Fruit fly (Drosophila melanogaster) whole organism, embryonic: ENCODE data around the gene scramb2.

Source experiments
- Abd-B ChIP-seq: fragments of 200-800 bp; sonication (Bioruptor generic); optimal IDR thresholded peaks from 2 replicates; lab custom pipeline; 2018; ENCODE audit warnings: missing biosample characterization, mild to moderate bottlenecking, missing genetic modification characterization, moderate library complexity
- Bdp1 ChIP-seq: fragments of 200-800 bp; sonication (Bioruptor generic); optimal IDR thresholded peaks from 3 replicates; lab custom pipeline; 2016; ENCODE audit warnings: missing biosample characterization, missing genetic modification characterization
- Blimp-1 ChIP-seq: fragments of 200-800 bp; sonication (Bioruptor generic); optimal IDR thresholded peaks from 3 replicates; lab custom pipeline; 2018; ENCODE audit warnings: missing biosample characterization, missing genetic modification characterization, mild to moderate bottlenecking, moderate library complexity, missing genetic modification reagents
- CG10543 ChIP-seq: fragments of 200-800 bp; sonication (Bioruptor generic); optimal IDR thresholded peaks from 3 replicates; lab custom pipeline; 2017; ENCODE audit warnings: missing biosample characterization, mild to moderate bottlenecking, missing genetic modification characterization, moderate library complexity
- CG13775 ChIP-seq: fragments of 200-800 bp; sonication (Bioruptor generic); optimal IDR thresholded peaks from 3 replicates; lab custom pipeline; 2017; ENCODE audit warnings: missing biosample characterization, mild to moderate bottlenecking, missing genetic modification characterization
- CG14014 ChIP-seq: fragments of 200-800 bp; sonication (Bioruptor generic); IDR thresholded peaks from 2 replicates; pipeline ENCODE4 v1.3.6; 2022; ENCODE audit warnings: missing biosample characterization, missing genetic modification characterization
- CG14667 ChIP-seq: fragments of 200-800 bp; sonication (Bioruptor generic); IDR thresholded peaks from 2 replicates; pipeline ENCODE4 v1.3.6; 2022; ENCODE audit warnings: missing biosample characterization, missing genetic modification characterization
- CG14710 ChIP-seq: fragments of 200-800 bp; sonication (Bioruptor generic); optimal IDR thresholded peaks from 3 replicates; lab custom pipeline; 2019; ENCODE audit warnings: missing biosample characterization, mild to moderate bottlenecking, missing genetic modification characterization, moderate library complexity
- CG1529 ChIP-seq: fragments of 200-800 bp; sonication (Bioruptor generic); optimal IDR thresholded peaks from 3 replicates; lab custom pipeline; 2018; ENCODE audit warnings: missing biosample characterization, missing genetic modification characterization
- CG18599 ChIP-seq: fragments of 200-800 bp; sonication (Bioruptor generic); optimal IDR thresholded peaks from 3 replicates; lab custom pipeline; 2017; ENCODE audit warnings: missing biosample characterization, missing genetic modification characterization, mild to moderate bottlenecking, moderate library complexity, missing genetic modification reagents
- CG2120 ChIP-seq: fragments of 200-800 bp; sonication (Bioruptor generic); optimal IDR thresholded peaks from 3 replicates; lab custom pipeline; 2016; ENCODE audit warnings: missing biosample characterization, missing genetic modification characterization
- CG2129 ChIP-seq: fragments of 200-800 bp; sonication (Bioruptor generic); IDR thresholded peaks from 2 replicates; pipeline ENCODE4 v1.3.6; 2022; ENCODE audit warnings: missing biosample characterization, missing genetic modification characterization; ENCODE audit not compliant: partially characterized antibody
- CG31224 ChIP-seq: fragments of 200-800 bp; sonication (Bioruptor generic); IDR thresholded peaks from 2 replicates; pipeline ENCODE4 v1.3.6; 2022; ENCODE audit warnings: missing biosample characterization, missing genetic modification characterization
- CG42726 ChIP-seq: fragments of 200-800 bp; sonication (Bioruptor generic); IDR thresholded peaks from 2 replicates; pipeline ENCODE4 v1.3.6; 2022; ENCODE audit warnings: missing biosample characterization, missing genetic modification characterization; ENCODE audit not compliant: partially characterized antibody
- CG4282 ChIP-seq: fragments of 200-800 bp; sonication (Bioruptor generic); optimal IDR thresholded peaks from 2 replicates; lab custom pipeline; 2016; ENCODE audit warnings: missing biosample characterization, missing genetic modification characterization
- CG5180 ChIP-seq: fragments of 200-800 bp; sonication (Bioruptor generic); optimal IDR thresholded peaks from 3 replicates; lab custom pipeline; 2017; ENCODE audit warnings: missing biosample characterization, missing genetic modification characterization, mild to moderate bottlenecking, moderate library complexity, missing genetic modification reagents
- CG6272 ChIP-seq: fragments of 200-800 bp; sonication (Bioruptor generic); IDR thresholded peaks from 2 replicates; pipeline ENCODE4 v1.3.6; 2022; ENCODE audit warnings: missing biosample characterization, missing genetic modification characterization
- CG6791 ChIP-seq: fragments of 200-800 bp; sonication (Bioruptor generic); IDR thresholded peaks from 3 replicates; pipeline ENCODE4 v1.3.6; 2022; ENCODE audit warnings: missing biosample characterization, missing genetic modification characterization; ENCODE audit not compliant: partially characterized antibody
- CG7357 ChIP-seq: fragments of 200-800 bp; sonication (Bioruptor generic); IDR thresholded peaks from 3 replicates; pipeline ENCODE4 v1.3.6; 2022; ENCODE audit warnings: missing biosample characterization, missing genetic modification characterization
- CG9797 ChIP-seq: fragments of 200-800 bp; sonication (Bioruptor generic); optimal IDR thresholded peaks from 3 replicates; lab custom pipeline; 2018; ENCODE audit warnings: missing biosample characterization, mild to moderate bottlenecking, missing genetic modification characterization
- CG9876 ChIP-seq: fragments of 200-800 bp; sonication (Bioruptor generic); optimal IDR thresholded peaks from 2 replicates; lab custom pipeline; 2016; ENCODE audit warnings: missing biosample characterization, missing genetic modification characterization
- CoRest ChIP-seq: fragments of 200-800 bp; sonication (Bioruptor generic); optimal IDR thresholded peaks from 3 replicates; lab custom pipeline; 2018; ENCODE audit warnings: missing biosample characterization, mild to moderate bottlenecking, missing genetic modification characterization, moderate library complexity
- D ChIP-seq, 2 experiments: fragments of 200-800 bp in 1 of 2; fragments of >200 bp in 1 of 2; sonication (Bioruptor generic) in 1 of 2; optimal IDR thresholded peaks; 2 replicates in 1 of 2; 3 replicates in 1 of 2; lab custom pipeline; 2017; ENCODE audit warnings: mild to moderate bottlenecking in 1 of 2, missing biosample characterization in 1 of 2, missing genetic modification characterization in 1 of 2, missing genetic modification reagents in 1 of 2
- Doc3 ChIP-seq: fragments of 200-800 bp; sonication (Bioruptor generic); IDR thresholded peaks from 3 replicates; pipeline ENCODE4 v1.3.6; 2022; ENCODE audit warnings: missing biosample characterization, missing genetic modification characterization; ENCODE audit not compliant: partially characterized antibody
- HLH54F ChIP-seq: fragments of 200-800 bp; sonication (Bioruptor generic); optimal IDR thresholded peaks from 3 replicates; lab custom pipeline; 2016; ENCODE audit warnings: missing biosample characterization, missing genetic modification characterization
- Hey ChIP-seq: fragments of 200-800 bp; sonication (Bioruptor generic); optimal IDR thresholded peaks from 3 replicates; lab custom pipeline; 2018; ENCODE audit warnings: missing biosample characterization, mild to moderate bottlenecking, missing genetic modification characterization
- Poxn ChIP-seq: fragments of 200-800 bp; sonication (Bioruptor generic); IDR thresholded peaks from 2 replicates; pipeline ENCODE4 v1.3.6; 2022; ENCODE audit warnings: missing biosample characterization, missing genetic modification characterization
- Sox100B ChIP-seq: fragments of 200-800 bp; sonication (Bioruptor generic); optimal IDR thresholded peaks from 3 replicates; lab custom pipeline; 2018; ENCODE audit warnings: missing biosample characterization, mild to moderate bottlenecking, missing genetic modification characterization
- Xrp1 ChIP-seq: fragments of 200-800 bp; sonication (Bioruptor generic); IDR thresholded peaks from 2 replicates; pipeline ENCODE4 v1.3.6; 2022; ENCODE audit warnings: missing biosample characterization, missing genetic modification characterization
- abd-A ChIP-seq: fragments of 200-800 bp; sonication (Bioruptor generic); optimal IDR thresholded peaks from 3 replicates; lab custom pipeline; 2019; ENCODE audit warnings: missing biosample characterization, mild to moderate bottlenecking, missing genetic modification characterization, moderate library complexity
- ato ChIP-seq: fragments of 200-800 bp; sonication (Bioruptor generic); IDR thresholded peaks from 2 replicates; pipeline ENCODE4 v1.3.6; 2022; ENCODE audit warnings: missing biosample characterization, missing genetic modification characterization; ENCODE audit not compliant: partially characterized antibody
- bbx ChIP-seq: fragments of 200-800 bp; sonication (Bioruptor generic); IDR thresholded peaks from 2 replicates; pipeline ENCODE4 v1.3.6; 2022; ENCODE audit warnings: missing biosample characterization, missing genetic modification characterization; ENCODE audit not compliant: partially characterized antibody
- cato ChIP-seq: fragments of 200-800 bp; sonication (Bioruptor generic); optimal IDR thresholded peaks from 2 replicates; lab custom pipeline; 2016; ENCODE audit warnings: missing biosample characterization, missing genetic modification characterization, borderline replicate concordance
- chm ChIP-seq: fragments of 200-800 bp; sonication (Bioruptor generic); IDR thresholded peaks from 2 replicates; pipeline ENCODE4 v1.3.6; 2022; ENCODE audit warnings: missing biosample characterization, missing genetic modification characterization
- danr ChIP-seq: fragments of 200-800 bp; sonication (Bioruptor generic); IDR thresholded peaks from 2 replicates; pipeline ENCODE4 v1.3.6; 2022; ENCODE audit warnings: missing biosample characterization, missing genetic modification characterization
- dati ChIP-seq: fragments of 200-800 bp; sonication (Bioruptor generic); IDR thresholded peaks from 2 replicates; pipeline ENCODE4 v1.3.6; 2022; ENCODE audit warnings: missing biosample characterization, missing genetic modification characterization
- disco-r ChIP-seq: fragments of 200-800 bp; sonication (Bioruptor generic); optimal IDR thresholded peaks from 2 replicates; lab custom pipeline; 2016; ENCODE audit warnings: missing biosample characterization, missing genetic modification characterization
- fd64A ChIP-seq: fragments of 200-800 bp; sonication (Bioruptor generic); optimal IDR thresholded peaks from 3 replicates; lab custom pipeline; 2018; ENCODE audit warnings: missing biosample characterization, mild to moderate bottlenecking, missing genetic modification characterization
- gfzf ChIP-seq: fragments of 200-800 bp; sonication (Bioruptor generic); optimal IDR thresholded peaks from 2 replicates; lab custom pipeline; 2016; ENCODE audit warnings: missing biosample characterization, mild to moderate bottlenecking, missing genetic modification characterization, moderate library complexity
- ham ChIP-seq: fragments of 200-800 bp; sonication (Bioruptor generic); IDR thresholded peaks from 2 replicates; pipeline ENCODE4 v1.3.6; 2022; ENCODE audit warnings: missing biosample characterization, missing genetic modification characterization
- hkb ChIP-seq, 2 experiments: fragments of 200-800 bp in 1 of 2; fragments of >200 bp in 1 of 2; sonication (Bioruptor generic) in 1 of 2; IDR thresholded peaks in 1 of 2; optimal IDR thresholded peaks in 1 of 2; 2 replicates each; pipeline versions ENCODE4 v1.3.6 to Lab custom; 2017 to 2022; ENCODE audit warnings: missing biosample characterization in 1 of 2, missing genetic modification characterization in 1 of 2
- ken ChIP-seq: fragments of 200-800 bp; sonication (Bioruptor generic); IDR thresholded peaks from 3 replicates; pipeline ENCODE4 v1.3.6; 2022; ENCODE audit warnings: missing biosample characterization, missing genetic modification characterization
- nom ChIP-seq: fragments of 200-800 bp; sonication (Bioruptor generic); optimal IDR thresholded peaks from 2 replicates; lab custom pipeline; 2017; ENCODE audit warnings: missing biosample characterization, missing genetic modification characterization, mild to moderate bottlenecking, moderate library complexity, missing genetic modification reagents
- otp ChIP-seq: fragments of 200-800 bp; sonication (Bioruptor generic); IDR thresholded peaks from 3 replicates; pipeline ENCODE4, ENCODE4 v1.3.6; 2022; ENCODE audit warnings: missing biosample characterization, missing genetic modification characterization
- pb ChIP-seq: fragments of 200-800 bp; sonication (Bioruptor generic); optimal IDR thresholded peaks from 3 replicates; lab custom pipeline; 2016; ENCODE audit warnings: missing biosample characterization, missing genetic modification characterization
- repo ChIP-seq: fragments of 200-800 bp; sonication (Bioruptor generic); optimal IDR thresholded peaks from 2 replicates; lab custom pipeline; 2016; ENCODE audit warnings: missing biosample characterization, missing genetic modification characterization
- row ChIP-seq: fragments of 200-800 bp; sonication (Bioruptor generic); IDR thresholded peaks from 3 replicates; pipeline ENCODE4 v1.3.6; 2022; ENCODE audit warnings: missing biosample characterization, missing genetic modification characterization
- run ChIP-seq: fragments of 200-800 bp; sonication (Bioruptor generic); optimal IDR thresholded peaks from 3 replicates; lab custom pipeline; 2018; ENCODE audit warnings: missing biosample characterization, mild to moderate bottlenecking, missing genetic modification characterization
- salm ChIP-seq: fragments of 200-800 bp; sonication (Bioruptor generic); optimal IDR thresholded peaks from 2 replicates; lab custom pipeline; 2018; ENCODE audit warnings: missing biosample characterization, mild to moderate bottlenecking, missing genetic modification characterization
- zfh2 ChIP-seq: fragments of 200-800 bp; sonication (Bioruptor generic); optimal IDR thresholded peaks from 2 replicates; lab custom pipeline; 2016; ENCODE audit warnings: missing biosample characterization, missing genetic modification characterization

Gene scramb2

DNA sequence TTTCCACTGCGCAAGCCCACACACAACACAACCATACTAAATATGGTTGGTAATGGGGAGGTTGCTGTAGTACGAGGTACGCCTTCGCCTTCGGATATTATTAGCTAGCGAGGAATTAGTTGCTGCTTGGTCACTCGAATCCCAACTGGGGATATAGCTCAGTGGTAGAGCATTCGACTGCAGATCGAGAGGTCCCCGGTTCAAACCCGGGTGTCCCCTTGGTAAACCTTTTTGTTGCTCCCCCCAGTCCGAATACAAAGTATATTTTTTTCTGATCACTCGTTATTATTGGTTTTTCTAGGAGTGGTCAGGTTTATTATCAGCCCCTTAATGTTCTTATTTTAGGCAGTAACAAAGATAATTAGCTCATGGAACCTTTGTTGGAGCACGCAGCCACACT, 49.0 kb upstream of the scramb2 start (continued):
- TF ChIP-seq CG6791, result peak; percentile 91
- TF ChIP-seq danr (GFP tag; lab: Robert Waterston, UW), result no peak
- TF ChIP-seq ken (GFP tag; lab: Robert Waterston, UW), result no peak
- no peak for TF ChIP-seq CG14710
- no peak for TF ChIP-seq Sox100B
- no peak for TF ChIP-seq dati (GFP tag; lab: Robert Waterston, UW)
- TF ChIP-seq CG14667 (GFP tag; lab: Robert Waterston, UW), result no peak
- no peak for TF ChIP-seq pb (GFP tag; lab: Kevin White, UChicago)
- TF ChIP-seq nom (GFP tag; lab: Kevin White, UChicago), result peak; percentile 11
- TF ChIP-seq repo (GFP tag; lab: Kevin White, UChicago), result no peak
- TF ChIP-seq gfzf (GFP tag; lab: Kevin White, UChicago), result no peak
- TF ChIP-seq HLH54F (GFP tag; lab: Kevin White, UChicago), result no peak
- TF ChIP-seq CG14014 (GFP tag; lab: Robert Waterston, UW), result no peak
- TF ChIP-seq Poxn (GFP tag; lab: Robert Waterston, UW), result no peak
- TF ChIP-seq salm, result no peak
- TF ChIP-seq row (GFP tag; lab: Robert Waterston, UW), result no peak
- TF ChIP-seq abd-A, result no peak
- no peak for TF ChIP-seq hkb (optimal IDR thresholded peaks at IDR 0.05; lab: Kevin White, UChicago)
- no peak for TF ChIP-seq hkb (GFP tag; IDR thresholded peaks at IDR 0.05; lab: Robert Waterston, UW)
- TF ChIP-seq CG2129, result no peak
- TF ChIP-seq CG1529, result no peak
- no peak for TF ChIP-seq zfh2
- no peak for TF ChIP-seq disco-r (GFP tag; lab: Kevin White, UChicago)
- TF ChIP-seq CG42726, result peak; percentile 94
- peak; percentile 67 for TF ChIP-seq chm (GFP tag; lab: Robert Waterston, UW)
- TF ChIP-seq Abd-B (GFP tag; lab: Kevin White, UChicago), result no peak
- TF ChIP-seq cato (GFP tag; lab: Kevin White, UChicago), result no peak
- TF ChIP-seq CG5180 (GFP tag; lab: Kevin White, UChicago), result no peak
- no peak for TF ChIP-seq CG7357 (GFP tag; lab: Robert Waterston, UW)
- no peak for TF ChIP-seq CG13775 (GFP tag; lab: Kevin White, UChicago)
- TF ChIP-seq CG18599 (GFP tag; lab: Kevin White, UChicago), result no peak
- TF ChIP-seq CG6272, result no peak
- TF ChIP-seq Blimp-1 (GFP tag; lab: Kevin White, UChicago), result no peak
- no peak for TF ChIP-seq CG2120
- no peak for TF ChIP-seq CG9876 (GFP tag; lab: Kevin White, UChicago)
- TF ChIP-seq bbx (GFP tag; lab: Robert Waterston, UW), result peak; percentile 84
- no peak for TF ChIP-seq CG9797 (GFP tag; lab: Kevin White, UChicago)
- TF ChIP-seq Xrp1 (GFP tag; lab: Robert Waterston, UW), result no peak
- TF ChIP-seq Doc3 (GFP tag; lab: Robert Waterston, UW), result peak; percentile 52; the same call in 1 of the 3 replicates
- TF ChIP-seq otp, result no peak
- TF ChIP-seq Bdp1 (GFP tag; lab: Kevin White, UChicago), result peak; percentile 98
- TF ChIP-seq run, result no peak
- TF ChIP-seq Hey (tag; lab: Kevin White, UChicago), result no peak
- no peak for TF ChIP-seq CoRest (tag; lab: Kevin White, UChicago)
- no peak for TF ChIP-seq CG10543 (GFP tag; lab: Kevin White, UChicago)
- no peak for TF ChIP-seq CG4282 (GFP tag; lab: Kevin White, UChicago)
- TF ChIP-seq ham, result no peak
- TF ChIP-seq D (optimal IDR thresholded peaks at IDR 0.05; lab: Kevin White, UChicago), result no peak
- TF ChIP-seq D (GFP tag; optimal IDR thresholded peaks at IDR 0.05; lab: Kevin White, UChicago), result no peak
- TF ChIP-seq fd64A (GFP tag; lab: Kevin White, UChicago), result no peak
- peak; percentile 89 for TF ChIP-seq ato
- TF ChIP-seq CG31224 (GFP tag; lab: Robert Waterston, UW), result no peak
